Worm (Caenorhabditis elegans): ENCODE results near the gene ZC262.2.

The ZC262.2 gene

ce11 chrIII:8358213-8358672 is 26.4 kb downstream of the ZC262.2 start, which contains the start of the genes R05D3.8 and rfp-1 (continued):
- TF ChIP-seq nhr-27 (tag; optimal IDR thresholded peaks at IDR 0.05) (no peak), B0035.1 (tag; optimal IDR thresholded peaks at IDR 0.05) (no peak), nfya-1 (tag; optimal IDR thresholded peaks at IDR 0.05; ENCODE audit: borderline replicate concordance, insufficient read depth) (no peak), sptf-2 (GFP tag; optimal IDR thresholded peaks at IDR 0.05) (no peak), lsl-1 (GFP tag; optimal IDR thresholded peaks at IDR 0.05) (peak; percentile 94), Y53F4B.3 (GFP tag; IDR thresholded peaks at IDR 0.05) (no peak), madf-3 (GFP tag; IDR thresholded peaks at IDR 0.05) (0 out of 2 replicates have a peak, but pooled peaks have one; percentile 16), lir-1 (GFP tag; conservative IDR thresholded peaks at IDR 0.05) (no peak; the same call in 1 of the 2 replicates), F49E8.2 (tag; optimal IDR thresholded peaks at IDR 0.05; ENCODE audit: insufficient read depth) (peak; percentile 29), F23B12.7 (tag; optimal IDR thresholded peaks at IDR 0.05; ENCODE audit: insufficient read depth) (peak; percentile 84), efl-1 (GFP tag; optimal IDR thresholded peaks at IDR 0.05) (peak; percentile 64), hrde-1 (tag; optimal IDR thresholded peaks at IDR 0.05; ENCODE audit: borderline replicate concordance) (no peak), C06A6.2 (GFP tag; conservative IDR thresholded peaks at IDR 0.05) (no peak), sea-2 (GFP tag; IDR thresholded peaks at IDR 0.05) (no peak), nhr-120 (GFP tag; IDR thresholded peaks at IDR 0.05) (no peak), ztf-6 (GFP tag; IDR thresholded peaks at IDR 0.05) (no peak), mxl-1 (tag; optimal IDR thresholded peaks at IDR 0.05) (no peak), rec-8 (tag; optimal IDR thresholded peaks at IDR 0.05) (no peak), ceh-40 (GFP tag; IDR thresholded peaks at IDR 0.05) (no peak), lag-1 (GFP tag; IDR thresholded peaks at IDR 0.05) (no peak), lin-40 (tag; optimal IDR thresholded peaks at IDR 0.05) (peak; percentile 47), egl-18 (GFP tag; IDR thresholded peaks at IDR 0.05) (no peak), lsy-27 (tag; optimal IDR thresholded peaks at IDR 0.05; ENCODE audit: borderline replicate concordance, insufficient read depth) (no peak), ceh-58 (GFP tag; IDR thresholded peaks at IDR 0.05) (no peak), snpc-1.3 (tag; optimal IDR thresholded peaks at IDR 0.05; ENCODE audit: insufficient read depth) (peak; percentile 58), B0261.1 (tag; optimal IDR thresholded peaks at IDR 0.05) (no peak), atf-7 (tag; optimal IDR thresholded peaks at IDR 0.05) (no peak), ama-1 (optimal IDR thresholded peaks at IDR 0.05) (no peak), ama-1 (GFP tag; optimal IDR thresholded peaks at IDR 0.05) (peak in 1 of 2 experiments; percentile 14), nfya-2 (GFP tag; IDR thresholded peaks at IDR 0.05) (no peak), xnd-1 (tag; optimal IDR thresholded peaks at IDR 0.05) (peak; percentile 56), egl-44 (GFP tag; IDR thresholded peaks at IDR 0.05) (no peak), nhr-90 (tag; optimal IDR thresholded peaks at IDR 0.05) (no peak), B0336.3 (GFP tag; IDR thresholded peaks at IDR 0.05) (0 out of 2 replicates have a peak, but pooled peaks have one; percentile 32), cebp-1 (GFP tag; IDR thresholded peaks at IDR 0.05) (no peak), cebp-1 (tag; optimal IDR thresholded peaks at IDR 0.05) (peak; percentile 67), ets-4 (GFP tag; optimal IDR thresholded peaks at IDR 0.05) (no peak)

ce11 chrIII:8363253-8364061 is 31.6 kb downstream of the ZC262.2 start, which contains the start of gene R05D3.3:
Gene R05D3.3, plus strand, starts transcription at chrIII:8364011.
- peak; percentile 84 for TF ChIP-seq ceh-91 (GFP tag; IDR thresholded peaks at IDR 0.05)
- TF ChIP-seq hrde-1 (tag; optimal IDR thresholded peaks at IDR 0.05; ENCODE audit: borderline replicate concordance) = no peak
- TF ChIP-seq F33H1.4 (GFP tag; IDR thresholded peaks at IDR 0.05) = peak; percentile 55; the same call in 1 of the 2 replicates
- TF ChIP-seq repo-1 (tag; optimal IDR thresholded peaks at IDR 0.05) = no peak
- peak; percentile 1 for TF ChIP-seq efl-1 (GFP tag; optimal IDR thresholded peaks at IDR 0.05)
- no peak for TF ChIP-seq him-1 (tag; optimal IDR thresholded peaks at IDR 0.05)
- no peak for TF ChIP-seq ekl-4 (GFP tag; IDR thresholded peaks at IDR 0.05)
- TF ChIP-seq ceh-27 (GFP tag; optimal IDR thresholded peaks at IDR 0.05) = no peak
- TF ChIP-seq nhr-27 (tag; optimal IDR thresholded peaks at IDR 0.05) = no peak
- TF ChIP-seq madf-6 (GFP tag; IDR thresholded peaks at IDR 0.05) = peak; percentile 44
- no peak for TF ChIP-seq ccch-3 (GFP tag; optimal IDR thresholded peaks at IDR 0.05)
- TF ChIP-seq madf-10 (tag; optimal IDR thresholded peaks at IDR 0.05) = no peak
- peak; percentile 74 for TF ChIP-seq lsl-1 (GFP tag; optimal IDR thresholded peaks at IDR 0.05)
